Fruit fly (Drosophila melanogaster): Measurements from ENCODE around the gene CG42446.

Gene CG42446

DNA sequence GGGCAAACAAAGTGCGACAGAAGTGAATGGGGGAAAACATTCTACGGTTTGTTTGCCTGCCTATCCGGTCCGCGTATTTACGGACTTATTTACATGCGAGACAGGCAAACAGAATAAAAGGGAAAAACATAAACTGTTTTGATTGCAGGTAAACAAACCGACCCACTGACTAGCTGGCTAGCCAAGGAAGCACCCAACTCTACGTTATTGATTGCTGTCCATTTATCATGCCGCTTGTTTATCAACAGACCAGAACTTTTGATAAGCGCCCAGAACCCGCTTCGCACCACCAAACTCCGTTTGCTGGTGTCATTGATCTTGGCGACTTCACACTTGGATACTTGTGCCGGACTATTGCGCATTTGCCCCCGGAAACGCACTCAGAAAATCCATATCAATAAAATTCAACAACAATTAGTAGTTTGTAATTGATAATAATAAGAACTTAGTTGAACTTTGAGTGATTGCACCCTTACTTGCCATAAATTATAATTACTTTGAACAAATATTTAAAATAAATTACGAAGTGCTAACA, 28.0 kb downstream of the CG42446 start (continued):
- TF ChIP-seq CG10274 (GFP tag; optimal IDR thresholded peaks at IDR 0.05) = peak; percentile 42
- TF ChIP-seq B-H1 (GFP tag; IDR thresholded peaks at IDR 0.05) = no peak
- peak; percentile 50 for TF ChIP-seq CG12744 (GFP tag; optimal IDR thresholded peaks at IDR 0.05)
- peak; percentile 70 for TF ChIP-seq Hey (tag; optimal IDR thresholded peaks at IDR 0.05)
- no peak for TF ChIP-seq ken (GFP tag; IDR thresholded peaks at IDR 0.05)
- peak; percentile 37 for TF ChIP-seq B-H2 (GFP tag; optimal IDR thresholded peaks at IDR 0.05)
- no peak; the same call in 1 of the 2 replicates for TF ChIP-seq CG1024 (GFP tag; IDR thresholded peaks at IDR 0.05)
- peak; percentile 42 for TF ChIP-seq shn (GFP tag; optimal IDR thresholded peaks at IDR 0.05)
- no peak for TF ChIP-seq CG3995 (GFP tag; optimal IDR thresholded peaks at IDR 0.05)
- TF ChIP-seq phol (tag; optimal IDR thresholded peaks at IDR 0.05) = no peak
- peak; percentile 39 for TF ChIP-seq TFAM (GFP tag; optimal IDR thresholded peaks at IDR 0.05)
- peak; percentile 54 for TF ChIP-seq CG8359 (GFP tag; optimal IDR thresholded peaks at IDR 0.05; ENCODE audit: borderline replicate concordance)
- no peak for TF ChIP-seq Dref (GFP tag; IDR thresholded peaks at IDR 0.05)
- TF ChIP-seq CG15696 (tag; optimal IDR thresholded peaks at IDR 0.05) = peak; percentile 51
- peak; percentile 60 for TF ChIP-seq nom (GFP tag; optimal IDR thresholded peaks at IDR 0.05)
- no peak for TF ChIP-seq CG17802 (tag; optimal IDR thresholded peaks at IDR 0.05)
- TF ChIP-seq maf-S (GFP tag; optimal IDR thresholded peaks at IDR 0.05) = peak; percentile 26
- no peak for TF ChIP-seq CG5245 (GFP tag; optimal IDR thresholded peaks at IDR 0.05)
- TF ChIP-seq CG7987 (GFP tag; optimal IDR thresholded peaks at IDR 0.05) = peak; percentile 48
- TF ChIP-seq CG3281 (GFP tag; optimal IDR thresholded peaks at IDR 0.05) = peak; percentile 52
- peak; percentile 51 for TF ChIP-seq CG31365 (tag; optimal IDR thresholded peaks at IDR 0.05)
- TF ChIP-seq Hmx (GFP tag; optimal IDR thresholded peaks at IDR 0.05) = no peak
- TF ChIP-seq MBD-R2 (GFP tag; IDR thresholded peaks at IDR 0.05) = no peak; the same call in 1 of the 2 replicates
- no peak for TF ChIP-seq Dad (GFP tag; optimal IDR thresholded peaks at IDR 0.05)
- peak; percentile 33 for TF ChIP-seq CG17359 (tag; optimal IDR thresholded peaks at IDR 0.05)
- peak; percentile 45 for TF ChIP-seq CG13424 (tag; optimal IDR thresholded peaks at IDR 0.05)
- TF ChIP-seq CG14014 (GFP tag; IDR thresholded peaks at IDR 0.05) = peak; percentile 59; the same call in 1 of the 2 replicates
- TF ChIP-seq kni (GFP tag; optimal IDR thresholded peaks at IDR 0.05) = peak; percentile 82
- TF ChIP-seq CG1832 (GFP tag; optimal IDR thresholded peaks at IDR 0.05) = no peak
- no peak for TF ChIP-seq CG4360 (GFP tag; IDR thresholded peaks at IDR 0.05)
- TF ChIP-seq CG1602 (GFP tag; optimal IDR thresholded peaks at IDR 0.05) = peak; percentile 29
- TF ChIP-seq crol (GFP tag; IDR thresholded peaks at IDR 0.05) = peak; percentile 24; the same call in 1 of the 2 replicates
- peak; percentile 21 for TF ChIP-seq sd (tag; optimal IDR thresholded peaks at IDR 0.05)
- no peak for TF ChIP-seq CG6272 (GFP tag; IDR thresholded peaks at IDR 0.05)
- peak; percentile 60 for TF ChIP-seq slp2 (GFP tag; optimal IDR thresholded peaks at IDR 0.05)
- peak; percentile 30; the same call in 1 of the 2 replicates for TF ChIP-seq CG4730 (GFP tag; IDR thresholded peaks at IDR 0.05)
- no peak for TF ChIP-seq CG7963 (GFP tag; IDR thresholded peaks at IDR 0.05; ENCODE audit: partially characterized antibody)
- TF ChIP-seq fd64A (GFP tag; optimal IDR thresholded peaks at IDR 0.05) = peak; percentile 70
- no peak for TF ChIP-seq Scr (GFP tag; IDR thresholded peaks at IDR 0.05; ENCODE audit: partially characterized antibody)
- TF ChIP-seq trh (GFP tag; optimal IDR thresholded peaks at IDR 0.05) = peak; percentile 64
- TF ChIP-seq Sry-β (GFP tag; optimal IDR thresholded peaks at IDR 0.05) = peak; percentile 37
- TF ChIP-seq CG10431 (GFP tag; optimal IDR thresholded peaks at IDR 0.05) = peak; percentile 76
- no peak for TF ChIP-seq az2 (GFP tag; optimal IDR thresholded peaks at IDR 0.05)
- TF ChIP-seq CG4617 (GFP tag; optimal IDR thresholded peaks at IDR 0.05; ENCODE audit: borderline replicate concordance) = peak; percentile 0
- TF ChIP-seq Ravus (GFP tag; IDR thresholded peaks at IDR 0.05) = no peak
- peak; percentile 63 for TF ChIP-seq gsb (GFP tag; IDR thresholded peaks at IDR 0.05)
- no peak for TF ChIP-seq CG34224 (GFP tag; IDR thresholded peaks at IDR 0.05; ENCODE audit: partially characterized antibody)
- peak; percentile 53 for TF ChIP-seq CG16863 (GFP tag; optimal IDR thresholded peaks at IDR 0.05)
